Worm (Caenorhabditis elegans) whole organism, L4 larva: ENCODE data around the gene R105.1.

Source experiments
- egl-27 ChIP-seq: sonication (generic microtip); optimal IDR thresholded peaks from 3 replicates; lab custom pipeline; 2017; ENCODE audit warnings: missing biosample characterization, missing genetic modification reagents, missing genetic modification characterization
- fos-1 ChIP-seq: fragments of 150-350 bp; optimal IDR thresholded peaks from 2 replicates; lab custom pipeline; 2014; ENCODE audit warnings: missing biosample characterization, missing genetic modification characterization

DNA sequence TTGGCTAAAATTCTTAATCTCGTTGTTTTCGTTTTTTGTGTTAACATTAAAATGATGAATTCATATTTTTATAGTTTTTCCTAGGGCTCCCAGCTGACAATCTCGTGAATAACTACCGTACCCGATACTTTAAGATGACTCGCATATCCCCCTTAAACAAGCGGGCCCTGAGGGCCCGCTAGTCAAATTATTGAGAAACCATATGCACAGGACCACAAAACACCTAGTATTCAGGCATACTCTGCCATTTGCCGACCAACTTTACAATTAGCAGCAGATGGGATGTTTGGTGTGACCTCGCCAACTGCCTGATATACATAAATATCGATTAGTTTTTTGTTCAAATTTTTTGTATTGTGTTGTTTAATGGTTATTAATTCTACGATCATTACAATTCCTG is 36.7 kb upstream of the R105.1 start, which contains the start of gene F19C7.3:
- no peak for TF ChIP-seq fos-1
- TF ChIP-seq egl-27 (tag; lab: Kevin White, UChicago), result no peak
